Worm (Caenorhabditis elegans): Measurements from ENCODE around the gene Y62E10A.19.

Gene Y62E10A.19

DNA sequence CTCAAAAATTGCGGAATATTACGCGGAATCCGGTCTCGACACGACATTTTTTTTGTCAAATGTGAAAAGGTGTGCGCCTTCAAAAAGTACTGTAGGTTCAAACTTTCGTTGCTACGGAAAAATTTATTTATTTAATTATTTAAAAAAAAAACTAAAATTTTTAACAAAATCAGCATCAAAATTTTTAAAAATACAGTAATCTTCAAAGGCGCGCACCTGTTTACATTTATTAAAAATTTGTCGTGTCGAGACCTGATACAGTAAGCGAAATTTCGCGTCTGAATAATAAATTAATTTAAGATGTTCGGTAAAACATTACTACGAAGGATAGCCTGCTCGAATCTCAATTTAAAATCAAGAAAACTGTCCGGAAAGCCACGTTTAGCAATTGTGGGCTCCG lies 36.4 kb downstream of the Y62E10A.19 start, which contains the start of gene Y62E10A.6:
Gene Y62E10A.6, plus strand, starts transcription at position 301 of the 400 bp plus-strand sequence.
- no peak for TF ChIP-seq lsy-2 (tag; optimal IDR thresholded peaks at IDR 0.05)
- no peak for TF ChIP-seq blmp-1 (tag; optimal IDR thresholded peaks at IDR 0.05; ENCODE audit: insufficient read depth)
- TF ChIP-seq ZK546.5 (tag; optimal IDR thresholded peaks at IDR 0.05), result no peak
- TF ChIP-seq peb-1 (tag; optimal IDR thresholded peaks at IDR 0.05), result no peak
- no peak for TF ChIP-seq nhr-25 (tag; optimal IDR thresholded peaks at IDR 0.05)
- TF ChIP-seq nhr-21 (tag; optimal IDR thresholded peaks at IDR 0.05), result no peak
- TF ChIP-seq nhr-12 (tag; optimal IDR thresholded peaks at IDR 0.05), result no peak
- no peak for TF ChIP-seq nhr-77 (tag; optimal IDR thresholded peaks at IDR 0.05)
- no peak for TF ChIP-seq ceh-16 (tag; optimal IDR thresholded peaks at IDR 0.05)
- no peak for TF ChIP-seq ztf-1 (GFP tag; conservative IDR thresholded peaks at IDR 0.05)
- no peak for TF ChIP-seq gmeb-1 (tag; optimal IDR thresholded peaks at IDR 0.05)
- no peak for TF ChIP-seq mab-5 (tag; optimal IDR thresholded peaks at IDR 0.05)
- no peak for TF ChIP-seq elt-3 (tag; optimal IDR thresholded peaks at IDR 0.05)
- no peak for TF ChIP-seq ama-1 (optimal IDR thresholded peaks at IDR 0.05)

DNA sequence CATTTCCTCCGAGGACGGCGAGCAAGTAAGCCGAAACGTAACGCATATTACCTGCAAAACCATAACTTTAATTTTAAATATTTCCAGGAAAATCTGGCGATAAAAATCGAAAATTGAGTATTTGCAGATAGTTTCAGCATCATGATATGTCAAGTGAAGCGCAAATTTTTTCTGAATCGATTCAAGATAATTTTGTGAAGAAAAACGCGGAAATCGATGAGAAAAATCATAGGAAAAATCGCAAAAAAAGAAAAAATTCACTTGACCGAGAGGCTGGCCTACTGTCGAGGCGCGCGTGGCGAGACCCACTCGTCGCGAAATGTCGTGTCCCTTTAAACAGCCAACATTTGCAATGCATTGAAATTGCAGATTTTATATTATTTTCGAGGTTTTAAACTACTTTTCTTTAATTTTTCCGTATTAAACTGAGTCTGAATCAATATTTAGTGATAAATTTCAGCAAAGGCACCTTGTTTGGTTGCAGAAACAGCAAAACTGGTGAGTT lies 37.8 kb downstream of the Y62E10A.19 start, which contains the start of the genes rla-2, popl-7 and Y62E10A.24:
Gene rla-2, minus strand, starts transcription at position 51 of the 505 bp plus-strand sequence.
Gene popl-7, plus strand, starts transcription at position 455 of the 505 bp plus-strand sequence.
Gene Y62E10A.24, plus strand, starts transcription at position 476 of the 505 bp plus-strand sequence.
- TF ChIP-seq aly-2 (tag; optimal IDR thresholded peaks at IDR 0.05), result no peak
- no peak for TF ChIP-seq nhr-6 (tag; optimal IDR thresholded peaks at IDR 0.05)
- TF ChIP-seq R02D3.7 (tag; optimal IDR thresholded peaks at IDR 0.05), result no peak
- TF ChIP-seq lsy-2 (tag; optimal IDR thresholded peaks at IDR 0.05), result peak in 1 of 2 experiments; percentile 80
- TF ChIP-seq F13H6.1 (tag; optimal IDR thresholded peaks at IDR 0.05), result no peak
- TF ChIP-seq unc-39 (tag; optimal IDR thresholded peaks at IDR 0.05), result no peak
- no peak for TF ChIP-seq mbf-1 (tag; optimal IDR thresholded peaks at IDR 0.05)
- no peak for TF ChIP-seq Y55F3AM.14 (GFP tag; optimal IDR thresholded peaks at IDR 0.05)
- peak; percentile 55 for TF ChIP-seq unc-55 (GFP tag; optimal IDR thresholded peaks at IDR 0.05)
- no peak for TF ChIP-seq zag-1 (tag; optimal IDR thresholded peaks at IDR 0.05)
- TF ChIP-seq nhr-129 (tag; optimal IDR thresholded peaks at IDR 0.05), result peak; percentile 61
- no peak for TF ChIP-seq ztf-1 (GFP tag; conservative IDR thresholded peaks at IDR 0.05)
- TF ChIP-seq C34F6.9 (tag; optimal IDR thresholded peaks at IDR 0.05), result peak; percentile 40
- TF ChIP-seq ceh-82 (tag; optimal IDR thresholded peaks at IDR 0.05), result no peak
- TF ChIP-seq snpc-4 (tag; optimal IDR thresholded peaks at IDR 0.05), result no peak

DNA sequence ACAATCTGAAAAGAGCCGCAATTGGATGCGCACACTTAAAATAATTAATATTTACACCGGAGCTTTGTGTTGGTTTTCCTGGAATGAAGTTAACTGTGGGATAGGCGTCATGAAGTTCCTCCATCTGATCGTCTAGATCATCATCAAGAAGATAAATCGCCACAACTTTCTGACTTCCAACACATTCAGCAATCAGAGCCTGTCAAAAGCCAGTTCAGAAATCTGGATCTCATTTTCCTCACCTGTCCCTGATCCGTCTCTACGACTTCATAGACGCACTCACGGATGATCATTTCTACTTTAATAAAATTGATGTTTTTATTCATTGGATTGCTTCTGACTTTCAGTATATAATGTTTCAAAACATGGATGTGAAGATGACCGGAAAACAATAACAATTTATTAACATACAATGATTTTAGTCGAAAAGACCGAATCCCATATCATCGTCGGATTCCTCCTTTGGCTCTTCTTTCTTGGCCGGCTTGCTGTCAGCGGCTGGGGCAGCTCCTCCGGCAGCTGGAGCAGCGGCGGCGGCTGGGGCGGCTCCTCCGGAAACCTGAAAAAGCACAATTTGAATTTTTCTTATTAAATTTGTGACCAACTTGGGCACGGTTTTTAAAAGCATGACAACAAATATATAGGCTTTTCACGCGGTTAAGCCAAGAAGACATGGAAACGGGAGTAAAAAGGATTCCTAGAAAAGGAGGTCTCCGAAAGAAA lies 38.8 kb downstream of the Y62E10A.19 start, which contains the start of gene agt-1:
Gene agt-1, minus strand, starts transcription at position 293 of the 723 bp plus-strand sequence.
- TF ChIP-seq ztf-4 (tag; optimal IDR thresholded peaks at IDR 0.05), result no peak
- TF ChIP-seq ceh-16 (tag; optimal IDR thresholded peaks at IDR 0.05), result no peak
- TF ChIP-seq C34F6.9 (tag; optimal IDR thresholded peaks at IDR 0.05), result no peak

DNA sequence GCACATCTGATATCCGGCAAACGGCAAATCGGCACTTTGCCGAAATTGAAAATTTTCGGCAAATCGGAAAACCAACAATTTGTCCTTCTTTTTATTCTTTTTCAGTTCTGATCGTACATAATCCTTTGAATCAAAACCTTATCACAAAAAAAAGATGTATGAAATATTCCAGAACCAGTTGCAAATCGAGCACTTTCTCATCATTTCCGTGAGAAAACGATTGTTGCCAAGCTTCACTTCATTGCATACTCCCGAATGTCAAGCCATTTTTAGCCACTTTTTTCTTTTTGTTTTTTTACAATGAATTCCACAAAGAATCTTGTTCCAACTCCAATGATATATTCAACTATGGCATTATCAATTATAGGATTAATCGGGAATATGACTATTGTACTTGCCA lies 43.2 kb downstream of the Y62E10A.19 start, which contains the start of gene srsx-25:
Gene srsx-25, plus strand, starts transcription at position 301 of the 400 bp plus-strand sequence.
- TF ChIP-seq lin-11 (tag; optimal IDR thresholded peaks at IDR 0.05), result no peak
- no peak for TF ChIP-seq ztf-11 (tag; optimal IDR thresholded peaks at IDR 0.05)
- no peak for TF ChIP-seq nhr-129 (tag; optimal IDR thresholded peaks at IDR 0.05)
- no peak for TF ChIP-seq sem-4 (tag; optimal IDR thresholded peaks at IDR 0.05)

DNA sequence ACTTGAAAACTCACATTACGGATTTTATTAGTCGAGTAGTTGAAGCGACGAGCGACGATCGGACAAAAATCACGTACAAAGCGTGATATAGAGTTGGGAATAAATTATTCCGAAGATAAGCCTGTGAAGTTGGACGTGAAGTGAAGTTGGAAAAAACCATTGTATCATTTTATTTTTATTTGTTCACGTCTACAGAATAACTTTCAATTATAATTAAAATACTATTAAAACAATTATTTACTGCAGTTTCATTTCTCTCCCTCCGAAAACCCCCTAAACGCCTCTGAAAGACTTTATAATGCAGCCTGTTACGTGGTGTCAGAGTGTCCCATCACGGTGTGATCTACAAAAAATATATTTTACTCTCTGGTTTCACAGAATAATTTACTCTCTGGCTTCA lies 48.0 kb downstream of the Y62E10A.19 start, which contains the start of gene Y62E10A.3:
Gene Y62E10A.3, minus strand, starts transcription at position 101 of the 400 bp plus-strand sequence.
- TF ChIP-seq peb-1 (tag; optimal IDR thresholded peaks at IDR 0.05) (no peak), blmp-1 (tag; optimal IDR thresholded peaks at IDR 0.05; ENCODE audit: insufficient read depth) (no peak), nhr-129 (tag; optimal IDR thresholded peaks at IDR 0.05) (no peak), gmeb-1 (tag; optimal IDR thresholded peaks at IDR 0.05) (no peak), Y55F3AM.14 (GFP tag; optimal IDR thresholded peaks at IDR 0.05) (no peak), lin-11 (tag; optimal IDR thresholded peaks at IDR 0.05) (no peak), nhr-237 (tag; optimal IDR thresholded peaks at IDR 0.05) (no peak), F13H6.1 (tag; optimal IDR thresholded peaks at IDR 0.05) (no peak), crh-2 (tag; optimal IDR thresholded peaks at IDR 0.05) (no peak), nhr-6 (tag; optimal IDR thresholded peaks at IDR 0.05) (no peak), ceh-16 (tag; optimal IDR thresholded peaks at IDR 0.05) (no peak), nhr-10 (tag; optimal IDR thresholded peaks at IDR 0.05) (no peak), skn-1 (tag; optimal IDR thresholded peaks at IDR 0.05) (no peak), lin-13 (GFP tag; optimal IDR thresholded peaks at IDR 0.05) (no peak), unc-55 (GFP tag; optimal IDR thresholded peaks at IDR 0.05) (no peak)

All from whole organism, L2 larva.